Fruit fly (Drosophila melanogaster) whole organism, adult: ENCODE results near the gene TORIP.

Experiments
- CG11617 ChIP-seq: fragments of 200-800 bp; sonication (Bioruptor generic); optimal IDR thresholded peaks from 2 replicates; lab custom pipeline; 2017; ENCODE audit warnings: mild to moderate bottlenecking, missing biosample characterization, missing genetic modification reagents, missing genetic modification characterization
- CG12768 ChIP-seq: fragments of 200-800 bp; sonication (Bioruptor generic); optimal IDR thresholded peaks from 2 replicates; lab custom pipeline; 2017; ENCODE audit warnings: missing biosample characterization, missing genetic modification characterization, mild to moderate bottlenecking, moderate library complexity, missing genetic modification reagents
- CG14711 ChIP-seq: fragments of 200-800 bp; sonication (Bioruptor generic); optimal IDR thresholded peaks from 2 replicates; lab custom pipeline; 2018; ENCODE audit warnings: missing biosample characterization, mild to moderate bottlenecking, missing genetic modification characterization, moderate library complexity
- CG1620 ChIP-seq: fragments of 200-800 bp; sonication (Bioruptor generic); optimal IDR thresholded peaks from 2 replicates; lab custom pipeline; 2016; ENCODE audit warnings: missing biosample characterization, missing genetic modification characterization
- CG33017 ChIP-seq: fragments of 200-800 bp; sonication (Bioruptor generic); optimal IDR thresholded peaks from 2 replicates; lab custom pipeline; 2018; ENCODE audit warnings: missing biosample characterization, mild to moderate bottlenecking, missing genetic modification characterization, moderate library complexity
- CG5204 ChIP-seq: fragments of 200-800 bp; sonication (Bioruptor generic); optimal IDR thresholded peaks from 2 replicates; lab custom pipeline; 2016; ENCODE audit warnings: missing biosample characterization, missing genetic modification characterization
- CG7045 ChIP-seq: fragments of 200-800 bp; sonication (Bioruptor generic); optimal IDR thresholded peaks from 2 replicates; lab custom pipeline; 2017; ENCODE audit warnings: missing biosample characterization, mild to moderate bottlenecking, missing genetic modification characterization
- CG7101 ChIP-seq: fragments of 200-800 bp; sonication (Bioruptor generic); optimal IDR thresholded peaks from 2 replicates; lab custom pipeline; 2018; ENCODE audit warnings: missing biosample characterization, mild to moderate bottlenecking, missing genetic modification characterization, moderate library complexity
- Clk ChIP-seq: fragments of 200-800 bp; sonication (Bioruptor generic); optimal IDR thresholded peaks from 2 replicates; lab custom pipeline; 2017; ENCODE audit warnings: missing biosample characterization, missing genetic modification characterization
- Crg-1 ChIP-seq: fragments of 200-800 bp; sonication (Bioruptor generic); optimal IDR thresholded peaks from 2 replicates; lab custom pipeline; 2016; ENCODE audit warnings: missing biosample characterization, missing genetic modification characterization
- Hr96 ChIP-seq: fragments of 200-800 bp; sonication (Bioruptor generic); optimal IDR thresholded peaks from 2 replicates; lab custom pipeline; 2016; ENCODE audit warnings: missing biosample characterization, missing genetic modification characterization
- Mnt ChIP-seq: fragments of 200-800 bp; sonication (Bioruptor generic); optimal IDR thresholded peaks from 2 replicates; lab custom pipeline; 2016; ENCODE audit warnings: missing biosample characterization, mild to moderate bottlenecking, missing genetic modification characterization
- bab1 ChIP-seq: fragments of 200-800 bp; sonication (Bioruptor generic); optimal IDR thresholded peaks from 3 replicates; lab custom pipeline; 2019; ENCODE audit warnings: missing biosample characterization, mild to moderate bottlenecking, missing genetic modification characterization, moderate library complexity
- cic ChIP-seq: fragments of 200-800 bp; sonication (Bioruptor generic); optimal IDR thresholded peaks from 2 replicates; lab custom pipeline; 2017; ENCODE audit warnings: missing biosample characterization, mild to moderate bottlenecking, missing genetic modification characterization, moderate library complexity
- cnc ChIP-seq, 2 experiments: fragments of >200 bp; optimal IDR thresholded peaks; 2 replicates each; lab custom pipeline; 2017
- kay ChIP-seq: fragments of 200-800 bp; sonication (Bioruptor generic); peaks from one replicate; lab custom pipeline; 2016; ENCODE audit warnings: missing biosample characterization, missing genetic modification characterization, borderline replicate concordance
- ovo ChIP-seq: fragments of 200-800 bp; sonication (Bioruptor generic); optimal IDR thresholded peaks from 2 replicates; lab custom pipeline; 2016; ENCODE audit warnings: missing biosample characterization, missing genetic modification characterization
- pad ChIP-seq: fragments of 200-800 bp; sonication (Bioruptor generic); optimal IDR thresholded peaks from 3 replicates; lab custom pipeline; 2017; ENCODE audit warnings: missing biosample characterization, missing genetic modification characterization, mild to moderate bottlenecking, moderate library complexity, missing genetic modification reagents
- tj ChIP-seq: fragments of 200-800 bp; sonication (Bioruptor generic); optimal IDR thresholded peaks from 3 replicates; lab custom pipeline; 2017; ENCODE audit warnings: missing biosample characterization, mild to moderate bottlenecking, missing genetic modification characterization, moderate library complexity
- toe ChIP-seq: fragments of 200-800 bp; sonication (Bioruptor generic); optimal IDR thresholded peaks from 2 replicates; lab custom pipeline; 2016; ENCODE audit warnings: missing biosample characterization, missing genetic modification characterization

Gene TORIP

DNA sequence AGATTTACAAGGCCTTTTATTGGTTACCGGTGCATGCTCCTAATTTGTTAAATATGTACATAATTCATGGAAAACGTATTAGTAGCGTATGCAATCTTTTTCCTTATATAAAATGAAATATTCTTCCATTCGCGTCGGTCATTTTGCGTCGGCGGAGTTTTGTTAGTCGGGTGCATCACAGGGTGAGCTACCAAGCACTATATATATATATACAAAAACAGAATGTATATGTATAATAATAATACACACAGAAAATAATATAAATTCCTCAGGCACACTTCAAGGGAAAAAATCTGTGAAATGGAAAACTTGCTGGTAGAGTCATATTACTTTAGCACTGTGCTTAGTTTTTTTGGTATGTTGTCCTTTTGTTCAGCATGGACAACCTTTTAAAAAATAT is 5.9 kb downstream of the TORIP start, which contains the start of gene Ir76a:
TSS of gene Ir76a (plus strand) at position 301 of the 400 bp plus-strand sequence.
- TF ChIP-seq tj (GFP tag; lab: Kevin White, UChicago), result peak; percentile 25
- no peak for TF ChIP-seq CG14711 (tag; lab: Kevin White, UChicago)
- no peak for TF ChIP-seq pad (GFP tag; lab: Kevin White, UChicago)

DNA sequence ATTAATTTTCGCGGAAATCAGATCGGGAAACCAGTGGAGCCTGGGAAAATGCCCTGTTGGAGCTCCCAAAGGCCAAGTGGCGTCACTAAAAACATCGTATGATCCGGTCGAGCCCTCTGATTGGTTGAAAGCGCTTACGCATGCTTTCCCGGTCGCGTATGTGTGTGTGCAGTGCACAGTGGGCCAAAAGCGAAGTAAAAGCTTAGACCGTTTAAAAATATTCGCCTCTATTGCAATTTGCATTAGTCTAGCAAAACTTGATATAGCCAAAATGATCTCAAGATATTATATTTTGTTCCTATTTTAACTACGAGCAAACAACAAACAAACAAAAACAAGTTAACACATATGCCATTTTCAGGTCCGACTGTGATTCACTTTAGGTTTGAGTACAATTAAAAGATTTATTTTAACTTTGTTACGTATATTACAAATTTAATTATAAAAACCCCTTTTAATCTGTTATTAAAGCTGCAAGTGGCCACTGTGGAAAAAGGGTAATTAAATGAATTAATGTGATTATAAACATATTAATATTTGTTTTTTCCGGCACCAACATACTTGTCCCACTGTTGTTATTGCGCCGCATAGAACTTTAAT is 10.6 kb downstream of the TORIP start:
- TF ChIP-seq bab1 (GFP tag; lab: Kevin White, UChicago) (peak; percentile 91), CG7101 (tag; lab: Kevin White, UChicago) (peak; percentile 84), toe (GFP tag; lab: Kevin White, UChicago) (peak; percentile 86), tj (GFP tag; lab: Kevin White, UChicago) (peak; percentile 80), cnc (optimal IDR thresholded peaks at IDR 0.05; lab: Kevin White, UChicago) (no peak), CG1620 (GFP tag; lab: Kevin White, UChicago) (peak; percentile 75), CG5204 (GFP tag; lab: Kevin White, UChicago) (no peak), pad (GFP tag; lab: Kevin White, UChicago) (peak; percentile 71), ovo (GFP tag; lab: Kevin White, UChicago) (peak; percentile 61), CG33017 (tag; lab: Kevin White, UChicago) (peak; percentile 87), kay (GFP tag; lab: Kevin White, UChicago) (peak; percentile 98), Mnt (GFP tag; lab: Kevin White, UChicago) (peak; percentile 82), Crg-1 (peak; percentile 85), CG11617 (GFP tag; lab: Kevin White, UChicago) (peak; percentile 96), CG12768 (peak; percentile 89), Hr96 (peak; percentile 78), CG7045 (GFP tag; lab: Kevin White, UChicago) (peak; percentile 90), CG14711 (tag; lab: Kevin White, UChicago) (peak; percentile 59), cic (GFP tag; lab: Kevin White, UChicago) (peak; percentile 66), Clk (GFP tag; lab: Kevin White, UChicago) (peak; percentile 69)

DNA sequence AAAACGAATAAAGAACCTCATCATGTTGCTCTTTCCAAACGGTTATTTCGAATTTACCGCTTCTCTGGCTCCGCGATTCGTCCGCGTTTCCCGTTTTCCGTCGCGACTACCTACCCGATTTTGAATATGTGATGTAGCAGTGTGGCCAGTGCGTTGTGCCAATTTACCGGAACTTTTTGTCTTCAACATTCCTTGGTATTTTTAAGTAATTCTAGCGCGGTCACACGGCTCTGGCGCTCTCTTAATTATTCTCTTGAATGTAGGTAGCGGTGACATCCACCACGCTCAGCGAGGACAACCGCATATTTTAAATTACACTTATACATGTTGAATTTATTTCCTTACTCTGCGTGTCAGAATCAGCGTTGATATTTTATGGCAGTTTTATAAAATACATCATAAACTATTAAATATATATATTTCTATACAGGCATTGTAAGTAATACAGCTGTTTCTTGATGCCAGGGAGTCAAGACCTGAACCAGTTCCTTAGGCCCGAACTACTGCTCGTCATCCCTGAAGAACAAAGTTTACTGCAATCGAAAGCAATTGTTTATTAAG is 11.4 kb downstream of the TORIP start, which contains the start of the genes CG42637, Gyc76C and SREBP:
TSS of gene CG42637 (minus strand) at position 132 of the 561 bp plus-strand sequence.
TSS of gene Gyc76C (minus strand) at position 132 of the 561 bp plus-strand sequence.
TSS of gene SREBP (plus strand) at position 498 of the 561 bp plus-strand sequence.
- TF ChIP-seq Mnt (GFP tag; lab: Kevin White, UChicago) (no peak), ovo (GFP tag; lab: Kevin White, UChicago) (peak; percentile 81), Clk (GFP tag; lab: Kevin White, UChicago) (no peak), bab1 (GFP tag; lab: Kevin White, UChicago) (peak; percentile 31), CG14711 (tag; lab: Kevin White, UChicago) (no peak), CG7045 (GFP tag; lab: Kevin White, UChicago) (no peak), CG5204 (GFP tag; lab: Kevin White, UChicago) (no peak), CG11617 (GFP tag; lab: Kevin White, UChicago) (no peak), CG7101 (tag; lab: Kevin White, UChicago) (no peak), Hr96 (no peak), pad (GFP tag; lab: Kevin White, UChicago) (no peak), cic (GFP tag; lab: Kevin White, UChicago) (no peak), cnc (optimal IDR thresholded peaks at IDR 0.05; lab: Kevin White, UChicago) (no peak), CG12768 (no peak), kay (GFP tag; lab: Kevin White, UChicago) (peak; percentile 90), CG33017 (tag; lab: Kevin White, UChicago) (no peak), toe (GFP tag; lab: Kevin White, UChicago) (no peak), Crg-1 (no peak), tj (GFP tag; lab: Kevin White, UChicago) (peak; percentile 42), CG1620 (GFP tag; lab: Kevin White, UChicago) (no peak)

DNA sequence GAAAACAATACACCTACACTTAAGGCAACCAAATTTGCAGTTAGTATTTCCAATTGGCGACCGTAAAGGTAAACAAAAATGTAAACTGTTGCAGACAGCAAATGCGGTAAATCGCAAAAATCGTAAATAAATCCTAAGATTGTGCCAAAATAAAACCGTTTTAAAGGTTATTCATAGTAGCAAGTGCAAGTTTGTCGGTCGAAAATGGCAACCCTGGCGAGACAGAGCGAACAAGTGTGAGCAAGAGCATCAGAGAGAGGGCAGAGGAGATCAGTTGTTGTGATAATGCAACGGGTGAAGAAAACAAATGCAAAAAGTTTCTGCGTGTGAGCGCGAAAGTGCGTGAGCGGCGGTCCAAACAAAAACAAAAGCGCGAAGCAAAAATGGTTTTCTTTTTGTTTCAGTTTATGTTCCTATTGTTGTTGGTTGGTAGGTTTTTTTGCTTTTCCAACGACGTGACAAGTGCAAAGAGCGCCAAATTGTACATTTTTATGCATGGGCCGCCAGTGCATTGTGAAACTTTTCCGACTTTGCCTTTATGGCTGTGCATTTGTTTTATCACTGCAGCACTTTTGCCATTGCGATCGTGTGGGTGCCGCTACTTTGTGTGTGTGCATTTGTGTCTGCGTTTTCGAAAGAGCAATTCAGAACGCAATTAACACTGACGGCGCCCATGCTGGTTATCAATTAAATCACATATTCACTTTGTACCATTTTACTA is 12.0 kb downstream of the TORIP start:
- TF ChIP-seq CG14711 (tag; lab: Kevin White, UChicago), result peak; percentile 91
- TF ChIP-seq CG12768, result peak; percentile 65
- no peak for TF ChIP-seq toe (GFP tag; lab: Kevin White, UChicago)
- no peak for TF ChIP-seq CG7101 (tag; lab: Kevin White, UChicago)
- TF ChIP-seq tj (GFP tag; lab: Kevin White, UChicago), result peak; percentile 58

DNA sequence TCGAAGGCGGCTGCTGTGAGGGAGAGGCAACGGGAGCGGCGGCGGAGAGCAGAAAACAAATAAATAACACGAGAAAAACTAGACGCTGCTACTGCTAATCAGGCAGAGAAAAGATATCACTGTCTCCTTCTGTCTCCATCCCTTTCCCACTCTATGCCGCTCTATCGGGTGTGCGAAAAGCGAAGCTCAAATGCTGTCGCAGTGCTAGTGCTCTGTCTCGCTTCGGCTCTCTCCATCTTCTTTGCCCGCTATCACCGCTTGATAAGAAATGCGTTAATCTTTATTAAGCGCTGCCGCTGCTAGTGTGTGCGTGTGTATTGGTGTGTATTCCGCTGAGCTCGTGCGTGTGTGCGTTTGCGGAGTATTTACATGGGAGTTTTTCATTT is 13.2 kb downstream of the TORIP start:
- TF ChIP-seq pad (GFP tag; lab: Kevin White, UChicago) (peak; percentile 27), cic (GFP tag; lab: Kevin White, UChicago) (peak; percentile 79), cnc (optimal IDR thresholded peaks at IDR 0.05; lab: Kevin White, UChicago) (no peak), kay (GFP tag; lab: Kevin White, UChicago) (no peak), Hr96 (no peak), toe (GFP tag; lab: Kevin White, UChicago) (no peak), CG1620 (GFP tag; lab: Kevin White, UChicago) (no peak), CG33017 (tag; lab: Kevin White, UChicago) (peak; percentile 36), CG5204 (GFP tag; lab: Kevin White, UChicago) (no peak), CG12768 (peak; percentile 57), Clk (GFP tag; lab: Kevin White, UChicago) (no peak), ovo (GFP tag; lab: Kevin White, UChicago) (peak; percentile 35), CG14711 (tag; lab: Kevin White, UChicago) (peak; percentile 16), CG7045 (GFP tag; lab: Kevin White, UChicago) (no peak), bab1 (GFP tag; lab: Kevin White, UChicago) (no peak), Mnt (GFP tag; lab: Kevin White, UChicago) (no peak), tj (GFP tag; lab: Kevin White, UChicago) (peak; percentile 44), CG11617 (GFP tag; lab: Kevin White, UChicago) (no peak), CG7101 (tag; lab: Kevin White, UChicago) (no peak), Crg-1 (no peak)
